Worm (Caenorhabditis elegans): ENCODE measurements around the gene swip-10.

Gene swip-10

ce11 chrX:2084988-2085387 lies 33.1 kb downstream of the swip-10 start, which contains the start of gene F49H12.2:
Gene F49H12.2, plus strand, starts transcription at chrX:2085288.
- no peak for TF ChIP-seq F13C5.2 (tag; optimal IDR thresholded peaks at IDR 0.05)
- TF ChIP-seq ceh-36 (tag; optimal IDR thresholded peaks at IDR 0.05) = no peak
- no peak for TF ChIP-seq sea-1 (GFP tag; conservative IDR thresholded peaks at IDR 0.05)
- no peak for TF ChIP-seq ceh-13 (GFP tag; optimal IDR thresholded peaks at IDR 0.05)
- no peak for TF ChIP-seq hmg-4 (GFP tag; optimal IDR thresholded peaks at IDR 0.05)
- TF ChIP-seq pes-1 (GFP tag; IDR thresholded peaks at IDR 0.05) = no peak
- TF ChIP-seq ama-1 (optimal IDR thresholded peaks at IDR 0.05) = no peak
- TF ChIP-seq ets-7 (tag; optimal IDR thresholded peaks at IDR 0.05) = no peak
- TF ChIP-seq aly-1 (tag; optimal IDR thresholded peaks at IDR 0.05) = no peak
- no peak for TF ChIP-seq tbx-11 (GFP tag; IDR thresholded peaks at IDR 0.05)
- no peak for TF ChIP-seq tra-4 (tag; optimal IDR thresholded peaks at IDR 0.05)
- no peak for TF ChIP-seq scrt-1 (GFP tag; IDR thresholded peaks at IDR 0.05)
- TF ChIP-seq flt-1 (GFP tag; IDR thresholded peaks at IDR 0.05) = no peak
- TF ChIP-seq hnd-1 (tag; optimal IDR thresholded peaks at IDR 0.05) = no peak
- TF ChIP-seq B0310.2 (tag; optimal IDR thresholded peaks at IDR 0.05) = no peak
- no peak for TF ChIP-seq tbx-37 (GFP tag; conservative IDR thresholded peaks at IDR 0.05)

DNA sequence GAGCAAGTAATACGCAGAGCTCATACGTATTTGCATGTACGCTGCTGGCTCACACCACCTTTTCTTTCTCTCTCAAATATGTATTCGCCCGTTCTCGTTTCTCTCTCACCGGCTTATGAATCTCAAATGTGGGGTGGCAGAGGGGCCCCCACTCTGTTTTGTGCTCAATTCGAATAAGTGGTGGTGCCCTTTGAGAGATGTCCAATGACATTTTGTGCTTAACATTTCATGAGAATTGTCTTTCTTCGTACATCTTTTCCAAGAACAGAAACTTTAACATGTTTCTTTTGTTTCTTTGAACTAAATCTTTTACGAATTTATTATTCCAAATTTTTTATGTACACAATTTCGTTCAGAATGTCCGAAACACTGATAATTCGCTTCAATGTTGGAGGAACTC lies 34.0 kb downstream of the swip-10 start, which contains the start of gene F49H12.3:
F49H12.3 (plus strand) TSS at position 357 of the 400 bp plus-strand sequence.
- TF ChIP-seq aly-1 (tag; optimal IDR thresholded peaks at IDR 0.05) (no peak), F13C5.2 (tag; optimal IDR thresholded peaks at IDR 0.05) (no peak), ama-1 (optimal IDR thresholded peaks at IDR 0.05) (no peak), hmg-4 (GFP tag; optimal IDR thresholded peaks at IDR 0.05) (no peak), ets-7 (tag; optimal IDR thresholded peaks at IDR 0.05) (no peak), ceh-13 (GFP tag; optimal IDR thresholded peaks at IDR 0.05) (no peak), tra-4 (tag; optimal IDR thresholded peaks at IDR 0.05) (no peak), scrt-1 (GFP tag; IDR thresholded peaks at IDR 0.05) (no peak), B0310.2 (tag; optimal IDR thresholded peaks at IDR 0.05) (no peak), tbx-11 (GFP tag; IDR thresholded peaks at IDR 0.05) (no peak), pes-1 (GFP tag; IDR thresholded peaks at IDR 0.05) (no peak), hnd-1 (tag; optimal IDR thresholded peaks at IDR 0.05) (no peak)

DNA sequence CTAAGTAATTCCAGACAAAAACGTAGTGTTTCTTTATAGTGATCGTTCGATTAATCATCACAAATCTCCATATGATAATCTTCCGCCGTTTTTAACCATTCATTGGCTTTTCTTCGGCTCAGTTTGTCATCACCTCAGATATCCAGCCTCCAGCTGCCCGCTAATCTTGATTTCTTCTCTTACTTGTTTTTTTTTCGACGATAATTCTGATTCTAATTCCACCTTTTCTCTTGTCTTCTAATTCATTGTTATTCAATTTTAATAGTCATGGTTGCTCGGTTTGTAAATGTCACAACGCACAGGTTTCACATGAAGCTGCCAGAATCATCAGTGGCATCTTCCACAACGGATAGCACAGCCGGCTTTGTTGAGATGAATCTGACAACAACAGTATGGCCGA lies 38.5 kb downstream of the swip-10 start, which contains the start of gene F49H12.4:
F49H12.4 (plus strand) TSS at position 301 of the 400 bp plus-strand sequence.
- TF ChIP-seq F13C5.2 (tag; optimal IDR thresholded peaks at IDR 0.05) (no peak), aly-1 (tag; optimal IDR thresholded peaks at IDR 0.05) (no peak), flt-1 (GFP tag; IDR thresholded peaks at IDR 0.05) (no peak), ceh-36 (tag; optimal IDR thresholded peaks at IDR 0.05) (no peak), pes-1 (GFP tag; IDR thresholded peaks at IDR 0.05) (no peak), B0310.2 (tag; optimal IDR thresholded peaks at IDR 0.05) (no peak), scrt-1 (GFP tag; IDR thresholded peaks at IDR 0.05) (no peak), hmg-4 (GFP tag; optimal IDR thresholded peaks at IDR 0.05) (no peak), ceh-13 (GFP tag; optimal IDR thresholded peaks at IDR 0.05) (no peak), sea-1 (GFP tag; conservative IDR thresholded peaks at IDR 0.05) (no peak), ama-1 (optimal IDR thresholded peaks at IDR 0.05) (no peak), ets-7 (tag; optimal IDR thresholded peaks at IDR 0.05) (no peak), tbx-11 (GFP tag; IDR thresholded peaks at IDR 0.05) (no peak), tra-4 (tag; optimal IDR thresholded peaks at IDR 0.05) (no peak), tbx-37 (GFP tag; conservative IDR thresholded peaks at IDR 0.05) (no peak), hmbx-1 (tag; optimal IDR thresholded peaks at IDR 0.05) (no peak), hnd-1 (tag; optimal IDR thresholded peaks at IDR 0.05) (no peak)

DNA sequence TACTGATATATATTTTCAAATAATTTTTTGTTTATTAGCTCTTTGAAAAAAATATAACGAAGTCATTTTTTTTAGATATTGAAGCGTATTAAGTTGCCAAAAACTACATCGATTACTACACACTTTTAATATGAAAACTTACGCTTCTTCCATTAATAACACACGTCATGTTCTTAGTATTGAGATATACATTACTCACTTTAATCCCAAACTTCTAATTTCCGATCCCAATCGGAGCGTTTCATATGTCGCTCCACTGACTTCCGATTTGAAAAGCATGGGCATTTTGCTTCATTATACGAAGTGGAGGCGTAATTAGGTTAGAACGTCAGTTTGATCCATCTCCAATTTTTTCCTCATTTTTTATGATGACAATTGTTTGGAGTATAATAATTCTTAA lies 39.2 kb downstream of the swip-10 start:
- no peak for TF ChIP-seq ceh-36 (tag; optimal IDR thresholded peaks at IDR 0.05)
- no peak for TF ChIP-seq tra-4 (tag; optimal IDR thresholded peaks at IDR 0.05)

DNA sequence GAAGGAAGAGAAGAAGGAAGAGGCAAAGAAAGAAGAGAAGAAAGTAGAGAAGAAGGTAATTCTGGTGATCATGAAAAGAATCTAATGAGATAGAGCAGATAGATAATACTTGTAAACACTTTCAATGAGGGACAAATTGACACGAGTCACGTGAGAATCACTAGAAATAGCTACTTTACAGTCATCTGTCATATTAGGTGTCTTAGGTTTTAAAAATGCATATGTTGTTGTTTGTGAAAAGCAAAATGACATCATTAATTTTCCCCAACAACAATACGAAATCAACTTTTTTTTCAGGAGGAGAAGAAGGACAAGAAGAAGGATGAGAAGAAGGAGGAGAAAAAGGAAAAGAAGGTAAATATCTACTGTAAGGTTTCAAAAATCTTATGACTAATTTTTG lies 42.9 kb downstream of the swip-10 start:
- TF ChIP-seq hnd-1 (tag; optimal IDR thresholded peaks at IDR 0.05) (no peak), scrt-1 (GFP tag; IDR thresholded peaks at IDR 0.05) (no peak), ama-1 (optimal IDR thresholded peaks at IDR 0.05) (no peak), sea-1 (GFP tag; conservative IDR thresholded peaks at IDR 0.05) (no peak), B0310.2 (tag; optimal IDR thresholded peaks at IDR 0.05) (no peak), pes-1 (GFP tag; IDR thresholded peaks at IDR 0.05) (no peak)

DNA sequence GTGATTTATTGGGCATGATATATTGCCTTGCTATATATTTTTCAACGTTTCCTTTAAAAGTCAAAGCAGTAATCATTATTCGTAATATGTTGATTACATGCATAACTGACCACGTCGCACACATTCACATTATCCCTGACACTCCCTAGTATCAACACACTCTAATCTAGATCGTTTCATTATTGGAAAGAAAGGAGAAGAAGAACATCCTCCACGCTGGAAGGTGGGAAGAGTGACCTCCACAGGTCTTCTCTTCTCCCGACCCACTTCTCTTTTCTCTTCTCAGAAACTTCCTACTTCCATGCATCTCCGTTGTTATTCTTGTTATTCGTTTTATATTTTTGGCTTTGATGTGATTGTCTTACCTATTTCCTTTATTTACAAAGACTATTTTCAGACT lies 44.0 kb downstream of the swip-10 start, which contains the start of gene txdc-12.2:
txdc-12.2 (plus strand) TSS at position 396 of the 400 bp plus-strand sequence.
- TF ChIP-seq pes-1 (GFP tag; IDR thresholded peaks at IDR 0.05) = no peak
- no peak for TF ChIP-seq sea-1 (GFP tag; conservative IDR thresholded peaks at IDR 0.05)
- no peak for TF ChIP-seq hmbx-1 (tag; optimal IDR thresholded peaks at IDR 0.05)
- TF ChIP-seq ceh-13 (GFP tag; optimal IDR thresholded peaks at IDR 0.05) = no peak
- no peak for TF ChIP-seq tbx-37 (GFP tag; conservative IDR thresholded peaks at IDR 0.05)
- no peak for TF ChIP-seq ets-7 (tag; optimal IDR thresholded peaks at IDR 0.05)
- no peak for TF ChIP-seq tra-4 (tag; optimal IDR thresholded peaks at IDR 0.05)
- no peak for TF ChIP-seq hmg-4 (GFP tag; optimal IDR thresholded peaks at IDR 0.05)
- TF ChIP-seq F13C5.2 (tag; optimal IDR thresholded peaks at IDR 0.05) = no peak
- no peak for TF ChIP-seq ama-1 (optimal IDR thresholded peaks at IDR 0.05)

DNA sequence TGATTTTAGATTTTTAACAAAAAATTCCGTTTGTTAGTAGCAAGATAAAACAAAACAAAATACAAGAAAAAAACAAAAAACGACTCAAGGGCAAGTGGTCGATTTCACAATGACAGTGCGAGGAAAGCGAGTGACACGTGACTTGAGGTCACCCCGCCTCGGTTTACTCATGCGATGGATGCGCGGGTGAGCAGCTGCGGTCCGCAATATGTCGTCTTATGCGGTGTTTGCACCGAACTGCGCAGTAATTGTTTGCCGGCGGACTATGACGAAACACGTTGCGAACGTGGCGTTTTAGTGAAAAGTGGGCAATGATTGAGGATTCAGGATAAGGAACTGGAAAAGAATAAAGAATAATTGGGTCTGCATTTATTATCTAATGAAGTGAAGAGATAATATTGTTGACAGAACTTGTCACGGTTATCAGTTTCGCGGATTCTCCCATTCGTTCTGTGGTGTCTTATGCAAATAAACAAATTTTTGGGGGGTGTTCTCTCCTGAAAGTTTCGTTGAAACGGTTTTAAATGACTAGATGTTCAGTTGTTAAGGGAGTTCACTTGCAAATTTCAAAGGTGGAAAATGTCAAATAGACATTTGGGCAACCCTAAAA lies 46.6 kb downstream of the swip-10 start:
- TF ChIP-seq hmg-4 (GFP tag; optimal IDR thresholded peaks at IDR 0.05) (peak; percentile 38), hnd-1 (tag; optimal IDR thresholded peaks at IDR 0.05) (no peak), F13C5.2 (tag; optimal IDR thresholded peaks at IDR 0.05) (peak; percentile 63)

DNA sequence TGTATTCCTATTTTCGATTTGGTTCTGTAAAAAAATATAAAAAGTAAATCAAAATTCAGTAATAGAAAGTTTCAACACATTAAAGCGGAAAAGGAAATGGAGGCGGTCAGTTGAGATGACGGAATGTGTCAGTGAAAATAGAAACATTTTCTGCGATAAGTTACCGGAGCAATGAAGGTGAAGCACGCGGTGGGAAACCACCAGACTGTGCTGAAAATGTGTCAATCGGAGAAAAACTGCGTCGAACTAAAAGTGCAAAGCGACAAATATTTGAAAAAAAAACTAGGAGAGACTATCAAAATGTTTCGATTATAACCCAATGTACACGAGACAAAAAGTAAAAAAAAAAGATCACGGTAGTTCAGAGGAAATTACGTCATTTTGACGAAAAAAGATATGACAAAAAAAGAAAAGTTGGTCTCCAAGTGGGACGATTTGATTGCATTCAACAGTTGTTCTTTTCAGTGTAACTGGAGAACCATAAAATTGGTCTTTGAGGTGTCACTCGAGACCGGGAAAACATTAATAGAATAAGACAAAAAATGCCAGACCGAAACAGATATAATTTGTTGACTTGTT lies 47.6 kb downstream of the swip-10 start, which contains the start of gene acl-4:
acl-4 (minus strand) TSS at position 27 of the 579 bp plus-strand sequence.
- TF ChIP-seq ceh-36 (tag; optimal IDR thresholded peaks at IDR 0.05) = no peak
